Fruit fly (Drosophila melanogaster) whole organism, embryonic: ENCODE data around the gene CG13024.

Experiments
- Atf6 ChIP-seq: fragments of 200-800 bp; sonication (Bioruptor generic); IDR thresholded peaks from 2 replicates; pipeline ENCODE4 v1.3.6; 2022; ENCODE audit warnings: missing biosample characterization, missing genetic modification characterization
- CG11093 ChIP-seq: fragments of 200-800 bp; sonication (Bioruptor generic); IDR thresholded peaks from 3 replicates; pipeline ENCODE4 v1.3.6; 2022; ENCODE audit warnings: missing biosample characterization, missing genetic modification characterization
- CG11696 ChIP-seq: fragments of 200-800 bp; sonication (Bioruptor generic); IDR thresholded peaks from 2 replicates; pipeline ENCODE4 v1.3.6; 2022; ENCODE audit warnings: missing biosample characterization, missing genetic modification characterization
- CG12155 ChIP-seq: fragments of 200-800 bp; sonication (Bioruptor generic); optimal IDR thresholded peaks from 3 replicates; lab custom pipeline; 2016; ENCODE audit warnings: missing biosample characterization, missing genetic modification characterization
- CG14965 ChIP-seq: fragments of 200-800 bp; sonication (Bioruptor generic); optimal IDR thresholded peaks from 2 replicates; lab custom pipeline; 2016; ENCODE audit warnings: missing biosample characterization, missing genetic modification characterization, borderline replicate concordance
- CG15601 ChIP-seq: fragments of 200-800 bp; sonication (Bioruptor generic); optimal IDR thresholded peaks from 3 replicates; lab custom pipeline; 2019; ENCODE audit warnings: missing biosample characterization, mild to moderate bottlenecking, missing genetic modification characterization, moderate library complexity
- CG16815 ChIP-seq: fragments of 200-800 bp; sonication (Bioruptor generic); optimal IDR thresholded peaks from 3 replicates; lab custom pipeline; 2017; ENCODE audit warnings: missing biosample characterization, mild to moderate bottlenecking, missing genetic modification characterization
- CG1792 ChIP-seq: fragments of 200-800 bp; sonication (Bioruptor generic); optimal IDR thresholded peaks from 2 replicates; lab custom pipeline; 2016; ENCODE audit warnings: missing biosample characterization, missing genetic modification characterization
- CG18011 ChIP-seq: fragments of 200-800 bp; sonication (Bioruptor generic); optimal IDR thresholded peaks from 2 replicates; lab custom pipeline; 2017; ENCODE audit warnings: missing biosample characterization, missing genetic modification characterization, mild to moderate bottlenecking, moderate library complexity, missing genotype
- CG18262 ChIP-seq: fragments of 200-800 bp; optimal IDR thresholded peaks from 3 replicates; lab custom pipeline; 2019; ENCODE audit warnings: missing biosample characterization, mild to moderate bottlenecking, missing genetic modification characterization, moderate library complexity
- CG18476 ChIP-seq: fragments of 200-800 bp; sonication (Bioruptor generic); optimal IDR thresholded peaks from 2 replicates; lab custom pipeline; 2016; ENCODE audit warnings: missing biosample characterization, mild to moderate bottlenecking, missing genetic modification characterization
- CG2202 ChIP-seq: fragments of 200-800 bp; sonication (Bioruptor generic); optimal IDR thresholded peaks from 2 replicates; lab custom pipeline; 2018; ENCODE audit warnings: missing biosample characterization, mild to moderate bottlenecking, missing genetic modification characterization
- CG2712 ChIP-seq: fragments of 200-800 bp; optimal IDR thresholded peaks from 3 replicates; lab custom pipeline; 2019; ENCODE audit warnings: missing biosample characterization, mild to moderate bottlenecking, missing genetic modification characterization, moderate library complexity
- CG2889 ChIP-seq: fragments of 200-800 bp; sonication (Bioruptor generic); IDR thresholded peaks from 3 replicates; pipeline ENCODE4 v1.3.6; 2022; ENCODE audit warnings: missing biosample characterization, missing genetic modification characterization
- CG3847 ChIP-seq: fragments of 200-800 bp; sonication (Bioruptor generic); IDR thresholded peaks from 2 replicates; pipeline ENCODE4 v1.3.6; 2022; ENCODE audit warnings: missing biosample characterization, missing genetic modification characterization
- CG3995 ChIP-seq: fragments of 200-800 bp; sonication (Bioruptor generic); optimal IDR thresholded peaks from 3 replicates; lab custom pipeline; 2016; ENCODE audit warnings: missing biosample characterization, missing genetic modification characterization
- CG4820 ChIP-seq: fragments of 200-800 bp; sonication (Bioruptor generic); optimal IDR thresholded peaks from 3 replicates; lab custom pipeline; 2016; ENCODE audit warnings: missing biosample characterization, missing genetic modification characterization
- CG5953 ChIP-seq: fragments of 200-800 bp; sonication (Bioruptor generic); IDR thresholded peaks from 2 replicates; pipeline ENCODE4 v1.3.6; 2022; ENCODE audit warnings: missing biosample characterization, missing genetic modification characterization
- CG6254 ChIP-seq: fragments of 200-800 bp; sonication (Bioruptor generic); optimal IDR thresholded peaks from 3 replicates; lab custom pipeline; 2017; ENCODE audit warnings: mild to moderate bottlenecking, missing biosample characterization, missing genetic modification reagents, missing genetic modification characterization
- CG6654 ChIP-seq: fragments of 200-800 bp; sonication (Bioruptor generic); optimal IDR thresholded peaks from 2 replicates; lab custom pipeline; 2017; ENCODE audit warnings: missing biosample characterization, mild to moderate bottlenecking, missing genetic modification characterization
- CG7271 ChIP-seq: fragments of 200-800 bp; sonication (Bioruptor generic); optimal IDR thresholded peaks from 2 replicates; lab custom pipeline; 2018; ENCODE audit warnings: missing biosample characterization, mild to moderate bottlenecking, missing genetic modification characterization, moderate library complexity
- CG7357 ChIP-seq: fragments of 200-800 bp; sonication (Bioruptor generic); IDR thresholded peaks from 3 replicates; pipeline ENCODE4 v1.3.6; 2022; ENCODE audit warnings: missing biosample characterization, missing genetic modification characterization
- CG9797 ChIP-seq: fragments of 200-800 bp; sonication (Bioruptor generic); optimal IDR thresholded peaks from 3 replicates; lab custom pipeline; 2018; ENCODE audit warnings: missing biosample characterization, mild to moderate bottlenecking, missing genetic modification characterization
- Dfd ChIP-seq, 2 experiments: fragments of >200 bp; optimal IDR thresholded peaks; 2 replicates each; lab custom pipeline; 2017; ENCODE audit warnings: missing biosample characterization in 2 of 2, missing genetic modification characterization in 2 of 2
- Fer1 ChIP-seq: fragments of 200-800 bp; sonication (Bioruptor generic); optimal IDR thresholded peaks from 2 replicates; lab custom pipeline; 2017; ENCODE audit warnings: missing biosample characterization, mild to moderate bottlenecking, missing genetic modification characterization
- HmgZ ChIP-seq: fragments of 200-800 bp; sonication (Bioruptor generic); optimal IDR thresholded peaks from 2 replicates; lab custom pipeline; 2018; ENCODE audit warnings: missing biosample characterization, mild to moderate bottlenecking, missing genetic modification characterization
- Hr39 ChIP-seq: fragments of >200 bp; optimal IDR thresholded peaks from 2 replicates; lab custom pipeline; 2017
- MESR4 ChIP-seq: fragments of 200-800 bp; sonication (Bioruptor generic); optimal IDR thresholded peaks from 2 replicates; lab custom pipeline; 2018; ENCODE audit warnings: missing biosample characterization, mild to moderate bottlenecking, missing genetic modification characterization, moderate library complexity
- Mad ChIP-seq: fragments of 200-800 bp; sonication (Bioruptor generic); optimal IDR thresholded peaks from 2 replicates; lab custom pipeline; 2016; ENCODE audit warnings: missing biosample characterization, missing genetic modification characterization
- NK7.1 ChIP-seq: fragments of 200-800 bp; sonication (Bioruptor generic); optimal IDR thresholded peaks from 3 replicates; lab custom pipeline; 2016; ENCODE audit warnings: missing biosample characterization, missing genetic modification characterization
- Oli ChIP-seq: fragments of 200-800 bp; sonication (Bioruptor generic); optimal IDR thresholded peaks from 2 replicates; lab custom pipeline; 2018; ENCODE audit warnings: missing biosample characterization, mild to moderate bottlenecking, missing genetic modification characterization, moderate library complexity
- Ravus ChIP-seq: fragments of 200-800 bp; sonication (Bioruptor generic); IDR thresholded peaks from 2 replicates; pipeline ENCODE4 v1.3.6; 2022; ENCODE audit warnings: missing biosample characterization, missing genetic modification characterization
- Scr ChIP-seq: fragments of 200-800 bp; sonication (Bioruptor generic); IDR thresholded peaks from 2 replicates; pipeline ENCODE4 v1.3.6; 2022; ENCODE audit warnings: missing biosample characterization, missing genetic modification characterization; ENCODE audit not compliant: partially characterized antibody
- TFAM ChIP-seq: fragments of 200-800 bp; sonication (Bioruptor generic); optimal IDR thresholded peaks from 2 replicates; lab custom pipeline; 2017; ENCODE audit warnings: missing biosample characterization, missing genetic modification characterization, inconsistent platforms
- Taf1 ChIP-seq: fragments of 200-800 bp; sonication (Bioruptor generic); IDR thresholded peaks from 2 replicates; pipeline ENCODE4 v1.3.6; 2022; ENCODE audit warnings: missing biosample characterization, missing genetic modification characterization
- Xbp1 ChIP-seq: fragments of 200-800 bp; sonication (Bioruptor generic); optimal IDR thresholded peaks from 3 replicates; lab custom pipeline; 2016; ENCODE audit warnings: missing biosample characterization, mild to moderate bottlenecking, missing genetic modification characterization
- amos ChIP-seq: fragments of 200-800 bp; sonication (Bioruptor generic); IDR thresholded peaks from 2 replicates; pipeline ENCODE4 v1.3.6; 2022; ENCODE audit warnings: missing biosample characterization, missing genetic modification characterization; ENCODE audit not compliant: partially characterized antibody
- az2 ChIP-seq: fragments of 200-800 bp; sonication (Bioruptor generic); optimal IDR thresholded peaks from 3 replicates; lab custom pipeline; 2016; ENCODE audit warnings: missing biosample characterization, missing genetic modification characterization
- bsh ChIP-seq, 2 experiments: fragments of 200-800 bp; sonication (Bioruptor generic); optimal IDR thresholded peaks; 2 replicates each; lab custom pipeline; 2017 to 2018; ENCODE audit warnings: mild to moderate bottlenecking in 2 of 2, missing biosample characterization in 2 of 2, missing genetic modification characterization in 2 of 2, moderate library complexity in 1 of 2
- cas ChIP-seq: fragments of 200-800 bp; sonication (Bioruptor generic); IDR thresholded peaks from 2 replicates; pipeline ENCODE4 v1.3.6; 2022; ENCODE audit warnings: missing biosample characterization, missing genetic modification characterization
- danr ChIP-seq: fragments of 200-800 bp; sonication (Bioruptor generic); IDR thresholded peaks from 2 replicates; pipeline ENCODE4 v1.3.6; 2022; ENCODE audit warnings: missing biosample characterization, missing genetic modification characterization
- hth ChIP-seq: fragments of >200 bp; optimal IDR thresholded peaks from 2 replicates; lab custom pipeline; 2017; ENCODE audit warnings: inconsistent platforms
- jigr1 ChIP-seq: fragments of 200-800 bp; sonication (Bioruptor generic); IDR thresholded peaks from 3 replicates; pipeline ENCODE4 v1.3.6; 2022; ENCODE audit warnings: missing biosample characterization, missing genetic modification characterization
- phol ChIP-seq: fragments of 200-800 bp; sonication (Bioruptor generic); optimal IDR thresholded peaks from 3 replicates; lab custom pipeline; 2018; ENCODE audit warnings: missing biosample characterization, mild to moderate bottlenecking, missing genetic modification characterization, moderate library complexity
- pum ChIP-seq: fragments of 200-800 bp; sonication (Bioruptor generic); optimal IDR thresholded peaks from 2 replicates; lab custom pipeline; 2016; ENCODE audit warnings: missing biosample characterization, missing genetic modification characterization
- schlank ChIP-seq: fragments of 200-800 bp; sonication (Bioruptor generic); optimal IDR thresholded peaks from 2 replicates; lab custom pipeline; 2018; ENCODE audit warnings: missing biosample characterization, mild to moderate bottlenecking, missing genetic modification characterization
- sima ChIP-seq: fragments of 200-800 bp; sonication (Bioruptor generic); optimal IDR thresholded peaks from 2 replicates; lab custom pipeline; 2016; ENCODE audit warnings: missing biosample characterization, missing genetic modification characterization
- tin ChIP-seq: fragments of 200-800 bp; sonication (Bioruptor generic); optimal IDR thresholded peaks from 3 replicates; lab custom pipeline; 2016; ENCODE audit warnings: missing biosample characterization, missing genetic modification characterization
- wdn ChIP-seq: fragments of 200-800 bp; sonication (Bioruptor generic); IDR thresholded peaks from 2 replicates; pipeline ENCODE4 v1.3.6; 2022; ENCODE audit warnings: missing biosample characterization, missing genetic modification characterization

Gene CG13024

dm6 chr3L:16765647-16766628 is 62.9 kb downstream of the CG13024 start, which contains the start of gene Nrt (continued):
- TF ChIP-seq CG18262: peak; percentile 73
- TF ChIP-seq Scr: 0 out of 2 replicates have a peak, but pooled peaks have one; percentile 34
- TF ChIP-seq TFAM (GFP tag; lab: Kevin White, UChicago): no peak
- peak; percentile 65 for TF ChIP-seq Oli (tag; lab: Kevin White, UChicago)
- peak; percentile 84 for TF ChIP-seq CG2712 (tag; lab: Kevin White, UChicago)
- TF ChIP-seq CG18476: peak; percentile 72
- TF ChIP-seq CG7357: no peak
- TF ChIP-seq NK7.1 (GFP tag; lab: Kevin White, UChicago): peak; percentile 7
- TF ChIP-seq pum (GFP tag; lab: Kevin White, UChicago): no peak
- no peak for TF ChIP-seq sima (GFP tag; lab: Kevin White, UChicago)
- peak; percentile 49; the same call in 1 of the 2 replicates for TF ChIP-seq Taf1 (GFP tag; lab: Robert Waterston, UW)
- TF ChIP-seq bsh (GFP tag; optimal IDR thresholded peaks at IDR 0.05; lab: Kevin White, UChicago): peak; percentile 48 to 76
- TF ChIP-seq CG14965: no peak
- no peak for TF ChIP-seq hth
- TF ChIP-seq az2 (GFP tag; lab: Kevin White, UChicago): peak; percentile 71
- no peak for TF ChIP-seq cas
- peak; percentile 41 for TF ChIP-seq CG6254 (GFP tag; lab: Kevin White, UChicago)
- TF ChIP-seq CG2889 (GFP tag; lab: Robert Waterston, UW): no peak
- TF ChIP-seq Xbp1 (GFP tag; lab: Kevin White, UChicago): peak; percentile 38
- peak; percentile 82 for TF ChIP-seq Fer1 (GFP tag; lab: Kevin White, UChicago)
- TF ChIP-seq phol (tag; lab: Kevin White, UChicago): peak; percentile 57
- TF ChIP-seq CG16815 (GFP tag; lab: Kevin White, UChicago): peak; percentile 18
- no peak for TF ChIP-seq CG9797
- TF ChIP-seq CG3847: 0 out of 2 replicates have a peak, but pooled peaks have one; percentile 27
- TF ChIP-seq Mad (GFP tag; lab: Kevin White, UChicago): no peak
- TF ChIP-seq MESR4 (GFP tag; lab: Kevin White, UChicago): peak; percentile 1
- peak; percentile 66 for TF ChIP-seq CG2202 (tag; lab: Kevin White, UChicago)
- TF ChIP-seq danr (GFP tag; lab: Robert Waterston, UW): no peak
- TF ChIP-seq CG3995 (GFP tag; lab: Kevin White, UChicago): no peak
- TF ChIP-seq CG7271 (tag; lab: Kevin White, UChicago): no peak
- peak; percentile 21 for TF ChIP-seq HmgZ (tag; lab: Kevin White, UChicago)
- TF ChIP-seq Atf6: peak; percentile 64
- TF ChIP-seq CG11093 (GFP tag; lab: Robert Waterston, UW): no peak
- no peak; the same call in 1 of the 2 replicates for TF ChIP-seq CG5953 (GFP tag; lab: Robert Waterston, UW)
- TF ChIP-seq wdn (GFP tag; lab: Robert Waterston, UW): no peak
- TF ChIP-seq CG15601 (tag; lab: Kevin White, UChicago): peak; percentile 67
- TF ChIP-seq jigr1: no peak
- no peak for TF ChIP-seq Ravus
- peak; percentile 8 for TF ChIP-seq CG4820 (GFP tag; lab: Kevin White, UChicago)
- peak; percentile 80 for TF ChIP-seq CG18011 (GFP tag; lab: Kevin White, UChicago)
- TF ChIP-seq amos: peak; percentile 50
- no peak for TF ChIP-seq CG6654 (GFP tag; lab: Kevin White, UChicago)
- TF ChIP-seq tin: peak; percentile 18
- TF ChIP-seq schlank: no peak
- TF ChIP-seq CG11696: no peak
- TF ChIP-seq Hr39 (lab: Kevin White, UChicago): no peak
- no peak for TF ChIP-seq CG1792 (GFP tag; lab: Kevin White, UChicago)
- TF ChIP-seq CG12155 (GFP tag; lab: Kevin White, UChicago): peak; percentile 12
- TF ChIP-seq Dfd (GFP tag; optimal IDR thresholded peaks at IDR 0.05; lab: Kevin White, UChicago): no peak
